Worm (Caenorhabditis elegans) whole organism, L1 larva: ENCODE measurements around the gene kxd-1.

Experiments
- C34B4.2 ChIP-seq: sonication (generic microtip); optimal IDR thresholded peaks from 2 replicates; lab custom pipeline; 2017; ENCODE audit warnings: mild to moderate bottlenecking, missing genetic modification characterization, missing compliant biosample characterization
- alr-1 ChIP-seq: fragments of 200-800 bp; sonication (Bioruptor generic); optimal IDR thresholded peaks from 2 replicates; lab custom pipeline; 2018; ENCODE audit warnings: borderline replicate concordance, mild to moderate bottlenecking, missing genetic modification characterization, missing compliant biosample characterization
- aly-2 ChIP-seq: fragments of 150-350 bp; optimal IDR thresholded peaks from 2 replicates; lab custom pipeline; 2014; ENCODE audit warnings: missing biosample characterization, missing genetic modification characterization
- blmp-1 ChIP-seq: fragments of 150-350 bp; optimal IDR thresholded peaks from 2 replicates; lab custom pipeline; 2014; ENCODE audit warnings: missing biosample characterization, missing genetic modification characterization
- ceh-8 ChIP-seq: fragments of 200-800 bp; sonication (Bioruptor generic); optimal IDR thresholded peaks from 2 replicates; lab custom pipeline; 2018; ENCODE audit warnings: mild to moderate bottlenecking, missing genetic modification characterization, moderate library complexity, missing compliant biosample characterization
- ceh-82 ChIP-seq, 3 experiments: fragments of 150-350 bp in 1 of 3; sonication (generic microtip) in 2 of 3; optimal IDR thresholded peaks; 2 replicates each; lab custom pipeline; 2014 to 2017; ENCODE audit warnings: missing biosample characterization in 3 of 3, missing genetic modification characterization in 3 of 3
- dpl-1 ChIP-seq, 3 experiments: fragments of 150-350 bp in 2 of 3; sonication (generic microtip) in 1 of 3; optimal IDR thresholded peaks; 2 replicates each; lab custom pipeline; 2014 to 2017; ENCODE audit warnings: missing biosample characterization in 3 of 3, missing genetic modification characterization in 3 of 3, missing genetic modification reagents in 3 of 3
- egl-27 ChIP-seq, 2 experiments: fragments of 150-350 bp in 1 of 2; sonication (generic microtip); optimal IDR thresholded peaks; 3 replicates each; lab custom pipeline; 2017 to 2018; ENCODE audit warnings: missing biosample characterization in 2 of 2, missing genetic modification characterization in 2 of 2, missing genetic modification reagents in 2 of 2
- elt-2 ChIP-seq: sonication (generic microtip); optimal IDR thresholded peaks from 2 replicates; lab custom pipeline; 2016; ENCODE audit warnings: missing genetic modification characterization, mild to moderate bottlenecking, inconsistent platforms, missing compliant biosample characterization, missing genetic modification reagents
- elt-3 ChIP-seq, 6 experiments: fragments of 150-350 bp in 1 of 6; sonication (generic microtip); optimal IDR thresholded peaks; 2 replicates each; lab custom pipeline; 2017 to 2018; ENCODE audit warnings: missing biosample characterization in 6 of 6, missing genetic modification characterization in 6 of 6, inconsistent platforms in 1 of 6
- ets-5 ChIP-seq: fragments of 200-800 bp; sonication (Bioruptor generic); IDR thresholded peaks from 2 replicates; pipeline ENCODE4 v1.3.6; 2022; ENCODE audit warnings: missing genetic modification characterization, missing compliant biosample characterization
- fkh-4 ChIP-seq: sonication (generic microtip); optimal IDR thresholded peaks from 2 replicates; lab custom pipeline; 2016; ENCODE audit warnings: missing compliant biosample characterization, missing genetic modification characterization, borderline replicate concordance
- fkh-8 ChIP-seq: sonication (generic microtip); optimal IDR thresholded peaks from 2 replicates; lab custom pipeline; 2016; ENCODE audit warnings: mild to moderate bottlenecking, missing genetic modification characterization, missing compliant biosample characterization
- fos-1 ChIP-seq: fragments of 150-350 bp; optimal IDR thresholded peaks from 2 replicates; lab custom pipeline; 2014; ENCODE audit warnings: missing biosample characterization, missing genetic modification characterization
- grh-1 ChIP-seq: fragments of 200-800 bp; sonication (Bioruptor generic); IDR thresholded peaks from 2 replicates; pipeline ENCODE4 v1.3.6; 2022; ENCODE audit warnings: missing genetic modification reagents, missing genetic modification characterization, missing compliant biosample characterization
- hpl-2 ChIP-seq: fragments of 150-350 bp; optimal IDR thresholded peaks from 2 replicates; lab custom pipeline; 2014; ENCODE audit warnings: missing biosample characterization, missing genetic modification reagents, missing genetic modification characterization
- irx-1 ChIP-seq: sonication (generic microtip); optimal IDR thresholded peaks from 2 replicates; lab custom pipeline; 2016; ENCODE audit warnings: missing genetic modification characterization, missing compliant biosample characterization
- jun-1 ChIP-seq: fragments of 150-350 bp; optimal IDR thresholded peaks from 2 replicates; lab custom pipeline; 2014; ENCODE audit warnings: missing biosample characterization, missing genetic modification reagents, missing genetic modification characterization
- lin-14 ChIP-seq: fragments of 200-800 bp; sonication (Bioruptor generic); optimal IDR thresholded peaks from 2 replicates; lab custom pipeline; 2018; ENCODE audit warnings: mild to moderate bottlenecking, missing genetic modification characterization, moderate library complexity, missing compliant biosample characterization
- mab-9 ChIP-seq: fragments of 200-800 bp; sonication (Bioruptor generic); IDR thresholded peaks from 2 replicates; pipeline ENCODE4 v1.3.6; 2022; ENCODE audit warnings: missing genetic modification reagents, missing genetic modification characterization, missing compliant biosample characterization
- mdl-1 ChIP-seq, 2 experiments: fragments of 150-350 bp; optimal IDR thresholded peaks; 2 replicates each; lab custom pipeline; 2014 to 2017; ENCODE audit warnings: missing biosample characterization in 2 of 2, missing genetic modification characterization in 2 of 2, inconsistent platforms in 1 of 2
- nhr-11 ChIP-seq: fragments of 150-350 bp; optimal IDR thresholded peaks from 2 replicates; lab custom pipeline; 2014; ENCODE audit warnings: missing biosample characterization, missing genetic modification characterization
- nhr-12 ChIP-seq: sonication (generic microtip); optimal IDR thresholded peaks from 2 replicates; lab custom pipeline; 2017; ENCODE audit warnings: missing biosample characterization, missing genetic modification characterization
- nhr-19 ChIP-seq: fragments of 200-800 bp; sonication (Bioruptor generic); conservative IDR thresholded peaks from 2 replicates; pipeline ENCODE4 v1.3.6; 2022; ENCODE audit warnings: missing genetic modification characterization, missing compliant biosample characterization
- nhr-20 ChIP-seq: sonication (generic microtip); optimal IDR thresholded peaks from 2 replicates; lab custom pipeline; 2016; ENCODE audit warnings: mild to moderate bottlenecking, missing genetic modification characterization, missing compliant biosample characterization
- nhr-71 ChIP-seq: sonication (generic microtip); optimal IDR thresholded peaks from 2 replicates; lab custom pipeline; 2016; ENCODE audit warnings: mild to moderate bottlenecking, missing genetic modification characterization, moderate library complexity, missing compliant biosample characterization
- nhr-76 ChIP-seq: sonication (generic microtip); optimal IDR thresholded peaks from 2 replicates; lab custom pipeline; 2017; ENCODE audit warnings: missing biosample characterization, missing genetic modification characterization
- nhr-77 ChIP-seq: fragments of 150-350 bp; optimal IDR thresholded peaks from 2 replicates; lab custom pipeline; 2014; ENCODE audit warnings: missing biosample characterization, missing genetic modification characterization
- nhr-84 ChIP-seq: sonication (generic microtip); optimal IDR thresholded peaks from 2 replicates; lab custom pipeline; 2017; ENCODE audit warnings: missing biosample characterization, missing genetic modification characterization
- nhr-85 ChIP-seq: sonication (generic microtip); peaks from one replicate; lab custom pipeline; 2016; ENCODE audit warnings: missing genetic modification characterization, inconsistent platforms, missing compliant biosample characterization
- nhr-90 ChIP-seq: sonication (generic microtip); optimal IDR thresholded peaks from 2 replicates; lab custom pipeline; 2016; ENCODE audit warnings: mild to moderate bottlenecking, missing genetic modification characterization, missing compliant biosample characterization; ENCODE audit not compliant: poor library complexity
- pag-3 ChIP-seq: sonication (generic microtip); optimal IDR thresholded peaks from 2 replicates; lab custom pipeline; 2017; ENCODE audit warnings: missing genetic modification characterization, mild to moderate bottlenecking, missing compliant biosample characterization, antibody characterized with exemption, borderline replicate concordance; ENCODE audit not compliant: insufficient read depth
- pqm-1 ChIP-seq: sonication (generic microtip); optimal IDR thresholded peaks from 3 replicates; lab custom pipeline; 2017; ENCODE audit warnings: missing biosample characterization, missing genetic modification characterization
- skn-1 ChIP-seq: fragments of 150-350 bp; optimal IDR thresholded peaks from 2 replicates; lab custom pipeline; 2014; ENCODE audit warnings: missing biosample characterization, missing genetic modification characterization
- snpc-4 ChIP-seq: fragments of 150-350 bp; optimal IDR thresholded peaks from 2 replicates; lab custom pipeline; 2014; ENCODE audit warnings: missing biosample characterization, missing genetic modification characterization
- sox-4 ChIP-seq: sonication (generic microtip); optimal IDR thresholded peaks from 2 replicates; lab custom pipeline; 2016; ENCODE audit warnings: missing genetic modification characterization, missing compliant biosample characterization
- sup-37 ChIP-seq: fragments of 200-800 bp; sonication (Bioruptor generic); optimal IDR thresholded peaks from 2 replicates; lab custom pipeline; 2018; ENCODE audit warnings: mild to moderate bottlenecking, missing genetic modification characterization, missing compliant biosample characterization
- swsn-7 ChIP-seq: sonication (generic microtip); optimal IDR thresholded peaks from 2 replicates; lab custom pipeline; 2016; ENCODE audit warnings: missing genetic modification characterization, missing compliant biosample characterization
- tbx-2 ChIP-seq: sonication (generic microtip); optimal IDR thresholded peaks from 2 replicates; lab custom pipeline; 2016; ENCODE audit warnings: missing genetic modification characterization, missing compliant biosample characterization
- unc-30 ChIP-seq: sonication (generic microtip); optimal IDR thresholded peaks from 2 replicates; lab custom pipeline; 2017; ENCODE audit warnings: missing biosample characterization, missing genetic modification characterization
- zag-1 ChIP-seq: fragments of 150-350 bp; optimal IDR thresholded peaks from 2 replicates; lab custom pipeline; 2014; ENCODE audit warnings: missing biosample characterization, missing genetic modification characterization
- ztf-4 ChIP-seq: fragments of 150-350 bp; optimal IDR thresholded peaks from 2 replicates; lab custom pipeline; 2014; ENCODE audit warnings: missing biosample characterization, missing genetic modification characterization

kxd-1 gene

DNA sequence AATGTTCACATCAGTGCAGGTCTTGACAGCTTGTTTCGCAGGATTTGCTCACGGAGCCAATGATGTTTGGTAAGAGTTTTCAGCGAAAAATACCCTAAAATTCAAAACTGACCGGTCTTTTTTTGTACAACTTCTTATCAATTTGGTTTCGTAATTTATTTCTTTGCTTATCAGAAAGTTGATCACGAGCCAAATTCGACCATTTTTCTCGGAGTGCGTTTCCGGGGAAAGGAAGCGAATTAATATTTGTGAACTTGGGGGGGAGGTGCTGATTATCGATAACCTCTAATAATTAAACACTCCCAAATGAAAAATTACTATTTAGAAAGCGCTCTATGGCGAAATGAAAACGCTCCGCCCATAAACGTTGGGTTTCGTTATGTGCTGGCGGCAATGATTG is 34.7 kb upstream of the kxd-1 start:
- TF ChIP-seq jun-1 = peak; percentile 43
- peak; percentile 88 for TF ChIP-seq elt-2 (tag; lab: Kevin White, UChicago)
- no peak for TF ChIP-seq fkh-8 (tag; lab: Kevin White, UChicago)

DNA sequence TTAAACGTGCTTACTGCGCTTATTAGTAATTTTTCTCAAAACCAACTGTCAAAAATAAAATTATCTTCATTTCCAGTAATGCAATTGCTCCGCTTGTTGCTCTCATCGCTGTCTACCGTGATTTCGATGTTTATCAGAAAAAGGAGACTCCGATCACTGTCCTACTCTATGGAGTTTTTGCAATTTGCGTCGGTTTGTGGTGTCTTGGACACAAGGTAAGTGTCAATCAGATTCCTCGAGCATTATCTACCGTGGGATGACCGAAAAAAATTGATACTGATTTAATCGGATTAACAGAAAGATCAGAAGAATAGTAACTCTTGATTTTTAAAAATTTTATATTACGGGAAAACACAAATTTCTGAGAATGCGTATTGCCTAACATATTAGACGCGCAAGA is 34.0 kb upstream of the kxd-1 start:
- no peak for TF ChIP-seq tbx-2 (tag; lab: Kevin White, UChicago)
- TF ChIP-seq unc-30 (tag; lab: Kevin White, UChicago) = no peak
- TF ChIP-seq swsn-7 (tag; lab: Kevin White, UChicago) = no peak
- TF ChIP-seq alr-1 (tag; lab: Kevin White, UChicago) = no peak
- TF ChIP-seq nhr-71 (tag; lab: Kevin White, UChicago) = no peak
- TF ChIP-seq ceh-82 (tag; optimal IDR thresholded peaks at IDR 0.05; lab: Kevin White, UChicago) = no peak
- TF ChIP-seq elt-3 (tag; optimal IDR thresholded peaks at IDR 0.05; lab: Kevin White, UChicago) = no peak
- TF ChIP-seq mab-9 (GFP tag; lab: Robert Waterston, UW) = no peak
- TF ChIP-seq sup-37 (GFP tag; lab: Kevin White, UChicago) = no peak
- TF ChIP-seq snpc-4 (tag; lab: Kevin White, UChicago) = no peak
- no peak for TF ChIP-seq skn-1 (tag; lab: Kevin White, UChicago)
- TF ChIP-seq nhr-85 (tag; lab: Kevin White, UChicago) = no peak
- TF ChIP-seq grh-1 (GFP tag; lab: Robert Waterston, UW) = no peak
- no peak for TF ChIP-seq ztf-4 (tag; lab: Kevin White, UChicago)
- no peak for TF ChIP-seq fos-1 (tag; lab: Kevin White, UChicago)

DNA sequence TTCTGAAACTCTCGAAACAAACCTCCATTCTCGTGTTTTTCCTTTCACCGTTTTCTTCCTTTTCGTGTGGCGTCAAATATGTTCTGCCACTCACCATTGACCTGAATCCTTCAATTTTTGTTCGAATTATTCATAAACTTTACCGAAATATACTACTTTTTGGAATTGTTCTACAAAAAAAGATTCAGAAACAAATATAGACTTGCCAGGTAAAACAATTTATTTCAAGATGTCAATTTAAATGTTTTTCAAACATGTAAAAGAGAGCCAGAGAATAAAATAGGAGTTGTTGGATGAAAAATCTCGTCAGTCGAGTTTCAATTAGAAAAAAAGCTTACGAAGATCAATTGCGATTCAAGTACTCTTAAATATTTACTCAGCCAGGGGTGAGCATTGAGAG is 27.7 kb upstream of the kxd-1 start, which contains the start of gene F09G2.8:
Gene F09G2.8 (minus strand): TSS at position 101 of the 400 bp plus-strand sequence.
- TF ChIP-seq swsn-7 (tag; lab: Kevin White, UChicago) (no peak), irx-1 (no peak), mab-9 (GFP tag; lab: Robert Waterston, UW) (no peak), sup-37 (GFP tag; lab: Kevin White, UChicago) (no peak), mdl-1 (tag; optimal IDR thresholded peaks at IDR 0.05; lab: Kevin White, UChicago) (no peak), unc-30 (tag; lab: Kevin White, UChicago) (no peak), skn-1 (tag; lab: Kevin White, UChicago) (no peak), nhr-19 (GFP tag; lab: Robert Waterston, UW) (no peak), sox-4 (tag; lab: Kevin White, UChicago) (no peak), nhr-20 (tag; lab: Kevin White, UChicago) (no peak), pqm-1 (tag; lab: Kevin White, UChicago) (no peak), nhr-85 (tag; lab: Kevin White, UChicago) (no peak), hpl-2 (no peak), nhr-11 (no peak), blmp-1 (no peak), ceh-8 (no peak), C34B4.2 (tag; lab: Kevin White, UChicago) (no peak), ets-5 (GFP tag; lab: Robert Waterston, UW) (no peak), fkh-4 (tag; lab: Kevin White, UChicago) (no peak)

DNA sequence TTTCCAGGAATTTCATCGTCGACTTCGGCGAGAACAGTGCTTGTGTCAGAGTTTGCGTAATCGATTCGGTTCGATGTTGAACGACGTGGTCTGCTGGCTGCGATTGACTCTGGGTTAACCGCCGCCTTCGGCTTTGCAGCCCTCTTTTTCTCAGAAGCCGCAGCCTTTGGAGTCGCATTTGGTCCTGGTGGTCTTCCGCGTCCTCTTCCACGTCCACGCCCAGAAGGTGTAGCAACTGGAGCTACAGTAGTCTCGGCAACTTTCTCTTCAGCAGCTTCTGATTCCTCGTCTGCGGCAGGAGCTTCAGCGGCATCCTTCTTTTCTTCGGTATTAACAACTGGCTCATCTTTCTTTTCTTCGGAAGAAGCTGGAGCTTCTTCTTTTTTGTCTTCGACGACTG is 26.5 kb upstream of the kxd-1 start:
- no peak for TF ChIP-seq unc-30 (tag; lab: Kevin White, UChicago)
- no peak for TF ChIP-seq elt-2 (tag; lab: Kevin White, UChicago)
- no peak for TF ChIP-seq lin-14 (GFP tag; lab: Kevin White, UChicago)
- TF ChIP-seq nhr-12 (tag; lab: Kevin White, UChicago) = no peak
- no peak for TF ChIP-seq dpl-1 (GFP tag; optimal IDR thresholded peaks at IDR 0.05; lab: Kevin White, UChicago)

DNA sequence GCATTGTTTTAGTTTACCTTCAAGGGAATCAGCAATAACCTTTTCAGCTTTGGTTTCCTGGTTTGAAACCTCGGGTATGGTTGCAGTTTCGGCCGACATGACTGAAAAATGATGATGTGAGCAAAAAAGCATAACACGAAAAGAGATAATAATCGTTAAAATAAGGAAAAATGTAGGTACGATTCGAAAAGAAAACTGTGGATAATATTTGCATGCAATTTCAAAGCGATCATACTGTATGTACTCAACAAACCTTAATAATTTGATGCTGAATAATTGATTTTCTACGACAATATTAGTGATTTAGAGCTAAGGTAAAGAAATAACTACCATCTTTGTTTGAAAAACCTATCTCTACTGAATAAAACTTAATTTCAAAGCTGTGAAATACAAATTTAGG is 25.2 kb upstream of the kxd-1 start, which contains the start of gene attf-2:
Gene attf-2 (minus strand): TSS at position 101 of the 400 bp plus-strand sequence.
- TF ChIP-seq skn-1 (tag; lab: Kevin White, UChicago) (no peak), tbx-2 (tag; lab: Kevin White, UChicago) (no peak), sup-37 (GFP tag; lab: Kevin White, UChicago) (no peak), aly-2 (tag; lab: Kevin White, UChicago) (no peak), nhr-84 (tag; lab: Kevin White, UChicago) (no peak), egl-27 (tag; optimal IDR thresholded peaks at IDR 0.05; lab: Kevin White, UChicago) (no peak), nhr-76 (tag; lab: Kevin White, UChicago) (no peak), pag-3 (tag; lab: Kevin White, UChicago) (no peak), nhr-77 (tag; lab: Kevin White, UChicago) (no peak), nhr-11 (no peak), zag-1 (tag; lab: Kevin White, UChicago) (no peak), fkh-8 (tag; lab: Kevin White, UChicago) (no peak), nhr-90 (no peak), irx-1 (no peak)
